Fruit fly (Drosophila melanogaster) whole organism, embryonic: ENCODE measurements around the gene Enoph.

Experiments
- BEAF-32 ChIP-seq: fragments of 200-800 bp; sonication (Bioruptor generic); optimal IDR thresholded peaks from 3 replicates; lab custom pipeline; 2017; ENCODE audit warnings: missing biosample characterization, missing genetic modification characterization, mild to moderate bottlenecking, moderate library complexity, missing genetic modification reagents
- Bgb ChIP-seq: fragments of 200-800 bp; sonication (Bioruptor generic); IDR thresholded peaks from 2 replicates; pipeline ENCODE4 v1.3.6; 2022; ENCODE audit warnings: missing biosample characterization, missing genetic modification characterization; ENCODE audit not compliant: partially characterized antibody
- C15 ChIP-seq: fragments of 200-800 bp; sonication (Bioruptor generic); IDR thresholded peaks from 3 replicates; pipeline ENCODE4 v1.3.6; 2022; ENCODE audit warnings: missing biosample characterization, missing genetic modification characterization
- CG11085 ChIP-seq: fragments of 200-800 bp; sonication (Bioruptor generic); IDR thresholded peaks from 2 replicates; pipeline ENCODE4 v1.3.6; 2022; ENCODE audit warnings: missing biosample characterization, missing genetic modification characterization
- CG11398 ChIP-seq: fragments of 200-800 bp; sonication (Bioruptor generic); optimal IDR thresholded peaks from 2 replicates; lab custom pipeline; 2016; ENCODE audit warnings: missing biosample characterization, missing genetic modification characterization
- CG11560 ChIP-seq: fragments of 200-800 bp; sonication (Bioruptor generic); IDR thresholded peaks from 3 replicates; pipeline ENCODE4 v1.3.6; 2022; ENCODE audit warnings: missing biosample characterization, missing genetic modification characterization
- CG13296 ChIP-seq: fragments of 200-800 bp; sonication (Bioruptor generic); optimal IDR thresholded peaks from 3 replicates; lab custom pipeline; 2018; ENCODE audit warnings: missing biosample characterization, mild to moderate bottlenecking, missing genetic modification characterization
- CG13624 ChIP-seq: fragments of 200-800 bp; sonication (Bioruptor generic); optimal IDR thresholded peaks from 2 replicates; lab custom pipeline; 2016; ENCODE audit warnings: missing biosample characterization, missing genetic modification characterization
- CG13894 ChIP-seq: fragments of 200-800 bp; sonication (Bioruptor generic); optimal IDR thresholded peaks from 3 replicates; lab custom pipeline; 2018; ENCODE audit warnings: missing biosample characterization, mild to moderate bottlenecking, missing genetic modification characterization, moderate library complexity
- CG15601 ChIP-seq: fragments of 200-800 bp; sonication (Bioruptor generic); optimal IDR thresholded peaks from 3 replicates; lab custom pipeline; 2019; ENCODE audit warnings: missing biosample characterization, mild to moderate bottlenecking, missing genetic modification characterization, moderate library complexity
- CG32532 ChIP-seq: fragments of 200-800 bp; sonication (Bioruptor generic); IDR thresholded peaks from 2 replicates; pipeline ENCODE4 v1.3.6; 2022; ENCODE audit warnings: missing biosample characterization, missing genetic modification characterization
- CG4854 ChIP-seq: fragments of 200-800 bp; sonication (Bioruptor generic); optimal IDR thresholded peaks from 2 replicates; lab custom pipeline; 2016; ENCODE audit warnings: missing biosample characterization, missing genetic modification characterization, inconsistent platforms
- CG7987 ChIP-seq: fragments of 200-800 bp; sonication (Bioruptor generic); optimal IDR thresholded peaks from 2 replicates; lab custom pipeline; 2018; ENCODE audit warnings: missing biosample characterization, mild to moderate bottlenecking, missing genetic modification characterization, moderate library complexity
- CG8359 ChIP-seq: fragments of 200-800 bp; sonication (Bioruptor generic); optimal IDR thresholded peaks from 2 replicates; lab custom pipeline; 2017; ENCODE audit warnings: missing biosample characterization, mild to moderate bottlenecking, missing genetic modification characterization, borderline replicate concordance
- CG9215 ChIP-seq: fragments of 200-800 bp; sonication (Bioruptor generic); IDR thresholded peaks from 2 replicates; pipeline ENCODE4 v1.3.6; 2022; ENCODE audit warnings: missing biosample characterization, missing genetic modification characterization
- CG9932 ChIP-seq: fragments of 200-800 bp; sonication (Bioruptor generic); IDR thresholded peaks from 2 replicates; pipeline ENCODE4 v1.3.6; 2022; ENCODE audit warnings: missing biosample characterization, missing genetic modification characterization
- CTCF ChIP-seq: fragments of 200-800 bp; sonication (Bioruptor generic); optimal IDR thresholded peaks from 2 replicates; lab custom pipeline; 2017; ENCODE audit warnings: missing biosample characterization, mild to moderate bottlenecking, missing genetic modification characterization, moderate library complexity
- Camta ChIP-seq: fragments of 200-800 bp; sonication (Bioruptor generic); optimal IDR thresholded peaks from 2 replicates; lab custom pipeline; 2016; ENCODE audit warnings: missing biosample characterization, missing genetic modification characterization
- CrebB ChIP-seq: fragments of 200-800 bp; sonication (Bioruptor generic); optimal IDR thresholded peaks from 3 replicates; lab custom pipeline; 2018; ENCODE audit warnings: missing biosample characterization, mild to moderate bottlenecking, missing genetic modification characterization
- Dek ChIP-seq: fragments of 200-800 bp; sonication (Bioruptor generic); optimal IDR thresholded peaks from 3 replicates; lab custom pipeline; 2019; ENCODE audit warnings: missing biosample characterization, mild to moderate bottlenecking, missing genetic modification characterization, moderate library complexity
- Dip3 ChIP-seq: fragments of 200-800 bp; sonication (Bioruptor generic); optimal IDR thresholded peaks from 3 replicates; lab custom pipeline; 2016; ENCODE audit warnings: missing biosample characterization, missing genetic modification characterization
- HmgD ChIP-seq: fragments of 200-800 bp; sonication (Bioruptor generic); optimal IDR thresholded peaks from 3 replicates; lab custom pipeline; 2016; ENCODE audit warnings: missing biosample characterization, missing genetic modification characterization
- MESR4 ChIP-seq: fragments of 200-800 bp; sonication (Bioruptor generic); optimal IDR thresholded peaks from 2 replicates; lab custom pipeline; 2018; ENCODE audit warnings: missing biosample characterization, mild to moderate bottlenecking, missing genetic modification characterization, moderate library complexity
- Mad ChIP-seq: fragments of 200-800 bp; sonication (Bioruptor generic); optimal IDR thresholded peaks from 2 replicates; lab custom pipeline; 2016; ENCODE audit warnings: missing biosample characterization, missing genetic modification characterization
- Max ChIP-seq: fragments of 200-800 bp; sonication (Bioruptor generic); optimal IDR thresholded peaks from 2 replicates; lab custom pipeline; 2016; ENCODE audit warnings: missing biosample characterization, mild to moderate bottlenecking, missing genetic modification characterization
- Med ChIP-seq: fragments of 200-800 bp; sonication (Bioruptor generic); peaks from one replicate; lab custom pipeline; 2016; ENCODE audit warnings: missing biosample characterization, missing genetic modification characterization, mild to moderate bottlenecking, inconsistent platforms, moderate library complexity
- Pdp1 ChIP-seq, 2 experiments: fragments of 200-800 bp; sonication (Bioruptor generic); optimal IDR thresholded peaks; 3 replicates each; lab custom pipeline; 2016; ENCODE audit warnings: missing biosample characterization in 2 of 2, missing genetic modification characterization in 2 of 2, mild to moderate bottlenecking in 1 of 2, moderate library complexity in 1 of 2
- Sin3A ChIP-seq: fragments of >200 bp; optimal IDR thresholded peaks from 2 replicates; lab custom pipeline; 2018
- Spps ChIP-seq: fragments of 200-800 bp; sonication (Bioruptor generic); optimal IDR thresholded peaks from 2 replicates; lab custom pipeline; 2018; ENCODE audit warnings: missing biosample characterization, mild to moderate bottlenecking, missing genetic modification characterization
- amos ChIP-seq: fragments of 200-800 bp; sonication (Bioruptor generic); IDR thresholded peaks from 2 replicates; pipeline ENCODE4 v1.3.6; 2022; ENCODE audit warnings: missing biosample characterization, missing genetic modification characterization; ENCODE audit not compliant: partially characterized antibody
- ato ChIP-seq: fragments of 200-800 bp; sonication (Bioruptor generic); IDR thresholded peaks from 2 replicates; pipeline ENCODE4 v1.3.6; 2022; ENCODE audit warnings: missing biosample characterization, missing genetic modification characterization; ENCODE audit not compliant: partially characterized antibody
- chif ChIP-seq, 2 experiments: fragments of 200-800 bp; sonication (Bioruptor generic); optimal IDR thresholded peaks; 3 replicates each; lab custom pipeline; 2016; ENCODE audit warnings: missing biosample characterization in 2 of 2, missing genetic modification characterization in 2 of 2
- chm ChIP-seq: fragments of 200-800 bp; sonication (Bioruptor generic); IDR thresholded peaks from 2 replicates; pipeline ENCODE4 v1.3.6; 2022; ENCODE audit warnings: missing biosample characterization, missing genetic modification characterization
- gce ChIP-seq: fragments of 200-800 bp; sonication (Bioruptor generic); IDR thresholded peaks from 3 replicates; pipeline ENCODE4 v1.3.6; 2022; ENCODE audit warnings: missing biosample characterization, missing genetic modification characterization
- gcm2 ChIP-seq: fragments of 200-800 bp; sonication (Bioruptor generic); optimal IDR thresholded peaks from 2 replicates; lab custom pipeline; 2016; ENCODE audit warnings: missing biosample characterization, missing genetic modification characterization
- insv ChIP-seq, 2 experiments: fragments of 200-800 bp; sonication (Bioruptor generic); optimal IDR thresholded peaks; 3 replicates each; lab custom pipeline; 2016 to 2018; ENCODE audit warnings: missing biosample characterization in 2 of 2, missing genetic modification characterization in 2 of 2
- nmo ChIP-seq: fragments of 200-800 bp; sonication (Bioruptor generic); optimal IDR thresholded peaks from 2 replicates; lab custom pipeline; 2018; ENCODE audit warnings: missing biosample characterization, mild to moderate bottlenecking, missing genetic modification characterization, moderate library complexity
- nom ChIP-seq: fragments of 200-800 bp; sonication (Bioruptor generic); optimal IDR thresholded peaks from 2 replicates; lab custom pipeline; 2017; ENCODE audit warnings: missing biosample characterization, missing genetic modification characterization, mild to moderate bottlenecking, moderate library complexity, missing genetic modification reagents
- onecut ChIP-seq: fragments of 200-800 bp; sonication (Bioruptor generic); IDR thresholded peaks from 2 replicates; pipeline ENCODE4 v1.3.6; 2022; ENCODE audit warnings: missing biosample characterization, missing genetic modification characterization
- pho ChIP-seq: fragments of 200-800 bp; sonication (Bioruptor generic); optimal IDR thresholded peaks from 2 replicates; lab custom pipeline; 2016; ENCODE audit warnings: missing biosample characterization, missing genetic modification characterization
- prd ChIP-seq, 3 experiments: fragments of >200 bp in 2 of 3; fragments of 200-800 bp in 1 of 3; sonication (Bioruptor generic) in 1 of 3; optimal IDR thresholded peaks in 2 of 3; IDR thresholded peaks in 1 of 3; 2 replicates in 2 of 3; 3 replicates in 1 of 3; pipeline versions ENCODE4 v1.3.6 to Lab custom; 2017 to 2022; ENCODE audit warnings: missing biosample characterization in 1 of 3, missing genetic modification characterization in 1 of 3
- vnd ChIP-seq: fragments of 200-800 bp; sonication (Bioruptor generic); IDR thresholded peaks from 3 replicates; pipeline ENCODE4 v1.3.6; 2022; ENCODE audit warnings: missing biosample characterization, missing genetic modification characterization; ENCODE audit not compliant: partially characterized antibody
- vvl ChIP-seq: fragments of 200-800 bp; sonication (Bioruptor generic); IDR thresholded peaks from 2 replicates; pipeline ENCODE4 v1.3.6; 2022; ENCODE audit warnings: missing biosample characterization, missing genetic modification characterization

The Enoph gene

dm6 chr3R:5217278-5217714 lies 39.2 kb downstream of the Enoph start, which contains the start of gene cno (continued):
- peak; percentile 62 for TF ChIP-seq nmo (GFP tag; lab: Kevin White, UChicago)
- TF ChIP-seq Dek (tag; lab: Kevin White, UChicago) = peak; percentile 36
- peak; percentile 23; the same call in 1 of the 2 replicates for TF ChIP-seq onecut (GFP tag; lab: Robert Waterston, UW)
- TF ChIP-seq gcm2 (GFP tag; lab: Kevin White, UChicago) = no peak
- TF ChIP-seq Bgb = peak; percentile 65; the same call in 1 of the 2 replicates
- peak; percentile 9 for TF ChIP-seq Mad
- TF ChIP-seq BEAF-32 = peak; percentile 59
- TF ChIP-seq CG4854 (GFP tag; lab: Kevin White, UChicago) = no peak
- peak; percentile 83 for TF ChIP-seq chm (GFP tag; lab: Robert Waterston, UW)
- no peak for TF ChIP-seq CG11560
- peak; percentile 48 for TF ChIP-seq CG13296 (GFP tag; lab: Kevin White, UChicago)
- peak; percentile 41 for TF ChIP-seq CTCF
- TF ChIP-seq ato (GFP tag; lab: Robert Waterston, UW) = peak; percentile 24; the same call in 1 of the 2 replicates
- TF ChIP-seq vnd = 0 out of 3 replicates have a peak, but pooled peaks have one; percentile 34
- TF ChIP-seq CG7987 (GFP tag; lab: Kevin White, UChicago) = no peak
- TF ChIP-seq CG8359 (GFP tag; lab: Kevin White, UChicago) = peak; percentile 7
- TF ChIP-seq Sin3A (lab: Kevin White, UChicago) = peak; percentile 15
- TF ChIP-seq HmgD (GFP tag; lab: Kevin White, UChicago) = peak; percentile 45
- TF ChIP-seq Dip3 (GFP tag; lab: Kevin White, UChicago) = peak; percentile 30
- TF ChIP-seq amos = peak; percentile 59
- peak; percentile 21 for TF ChIP-seq pho (GFP tag; lab: Kevin White, UChicago)
- TF ChIP-seq gce (GFP tag; lab: Robert Waterston, UW) = peak; percentile 38; the same call in 1 of the 3 replicates
- TF ChIP-seq Camta (GFP tag; lab: Kevin White, UChicago) = no peak
- peak; percentile 42 for TF ChIP-seq CG13894 (tag; lab: Kevin White, UChicago)
- peak; percentile 44 for TF ChIP-seq CG13624
- TF ChIP-seq C15 (GFP tag; lab: Robert Waterston, UW) = no peak
- peak; percentile 67 for TF ChIP-seq nom
- TF ChIP-seq Med = peak; percentile 89
- peak in 1 of 2 experiments; percentile 11 for TF ChIP-seq chif (GFP tag; optimal IDR thresholded peaks at IDR 0.05; lab: Kevin White, UChicago)
- peak; percentile 65 for TF ChIP-seq MESR4 (GFP tag; lab: Kevin White, UChicago)
- peak in 1 of 2 experiments; percentile 8 for TF ChIP-seq insv (GFP tag; optimal IDR thresholded peaks at IDR 0.05; lab: Kevin White, UChicago)
- no peak for TF ChIP-seq CG9215 (GFP tag; lab: Robert Waterston, UW)
- no peak for TF ChIP-seq prd (optimal IDR thresholded peaks at IDR 0.05; lab: Kevin White, UChicago)
- 0 out of 3 replicates have a peak, but pooled peaks have one; percentile 21 for TF ChIP-seq prd (GFP tag; IDR thresholded peaks at IDR 0.05; lab: Robert Waterston, UW)
- peak; percentile 32; the same call in 1 of the 2 replicates for TF ChIP-seq CG9932 (GFP tag; lab: Robert Waterston, UW)
- no peak for TF ChIP-seq Spps (tag; lab: Kevin White, UChicago)
- peak; percentile 67 for TF ChIP-seq CG15601 (tag; lab: Kevin White, UChicago)
- TF ChIP-seq CrebB = peak; percentile 20
- peak; percentile 21 for TF ChIP-seq Max (GFP tag; lab: Kevin White, UChicago)
- no peak for TF ChIP-seq CG11085
- 0 out of 2 replicates have a peak, but pooled peaks have one; percentile 29 for TF ChIP-seq CG32532 (GFP tag; lab: Robert Waterston, UW)
- TF ChIP-seq Pdp1 (GFP tag; optimal IDR thresholded peaks at IDR 0.05; lab: Kevin White, UChicago) = peak in 1 of 2 experiments; percentile 60
- peak; percentile 9 for TF ChIP-seq CG11398 (GFP tag; lab: Kevin White, UChicago)
- TF ChIP-seq vvl (GFP tag; lab: Robert Waterston, UW) = peak; percentile 35; the same call in 1 of the 2 replicates
